Fruit fly (Drosophila melanogaster) whole organism, adult: ENCODE measurements around the gene CG42521.

Source experiments
- CG12768 ChIP-seq: fragments of 200-800 bp; sonication (Bioruptor generic); optimal IDR thresholded peaks from 2 replicates; lab custom pipeline; 2017; ENCODE audit warnings: missing biosample characterization, missing genetic modification characterization, mild to moderate bottlenecking, moderate library complexity, missing genetic modification reagents
- CG1620 ChIP-seq: fragments of 200-800 bp; sonication (Bioruptor generic); optimal IDR thresholded peaks from 2 replicates; lab custom pipeline; 2016; ENCODE audit warnings: missing biosample characterization, missing genetic modification characterization
- CG33017 ChIP-seq: fragments of 200-800 bp; sonication (Bioruptor generic); optimal IDR thresholded peaks from 2 replicates; lab custom pipeline; 2018; ENCODE audit warnings: missing biosample characterization, mild to moderate bottlenecking, missing genetic modification characterization, moderate library complexity
- CG5204 ChIP-seq: fragments of 200-800 bp; sonication (Bioruptor generic); optimal IDR thresholded peaks from 2 replicates; lab custom pipeline; 2016; ENCODE audit warnings: missing biosample characterization, missing genetic modification characterization
- CG7045 ChIP-seq: fragments of 200-800 bp; sonication (Bioruptor generic); optimal IDR thresholded peaks from 2 replicates; lab custom pipeline; 2017; ENCODE audit warnings: missing biosample characterization, mild to moderate bottlenecking, missing genetic modification characterization

dm6 chr3L:10647158-10647557 lies 23.8 kb upstream of the CG42521 start:
- TF ChIP-seq CG33017 (tag; lab: Kevin White, UChicago): no peak
- no peak for TF ChIP-seq CG12768
- TF ChIP-seq CG1620 (GFP tag; lab: Kevin White, UChicago): no peak
- no peak for TF ChIP-seq CG5204 (GFP tag; lab: Kevin White, UChicago)
- TF ChIP-seq CG7045 (GFP tag; lab: Kevin White, UChicago): no peak
